Worm (Caenorhabditis elegans): Measurements from ENCODE around the gene flp-1.

Gene flp-1

ce11 chrIV:9159863-9160262 is 15.4 kb downstream of the flp-1 start:
- no peak for TF ChIP-seq pat-9 (tag; optimal IDR thresholded peaks at IDR 0.05)
- peak; percentile 8 for TF ChIP-seq elt-2 (tag; optimal IDR thresholded peaks at IDR 0.05)

ce11 chrIV:9165027-9165426 is 20.5 kb downstream of the flp-1 start, which contains the start of gene pcp-2:
pcp-2 (minus strand) TSS chrIV:9165127.
- TF ChIP-seq fkh-10 (GFP tag; optimal IDR thresholded peaks at IDR 0.05) (no peak), K02D7.2 (tag; optimal IDR thresholded peaks at IDR 0.05) (no peak), fax-1 (tag; optimal IDR thresholded peaks at IDR 0.05) (no peak), ceh-2 (tag; optimal IDR thresholded peaks at IDR 0.05) (no peak), hlh-6 (tag; optimal IDR thresholded peaks at IDR 0.05) (no peak), ceh-19 (GFP tag; optimal IDR thresholded peaks at IDR 0.05) (no peak), syd-9 (tag; optimal IDR thresholded peaks at IDR 0.05) (no peak), odd-2 (tag; optimal IDR thresholded peaks at IDR 0.05) (no peak), ceh-34 (tag; optimal IDR thresholded peaks at IDR 0.05) (no peak), ceh-6 (GFP tag; optimal IDR thresholded peaks at IDR 0.05) (no peak), tbx-2 (tag; optimal IDR thresholded peaks at IDR 0.05) (no peak), nhr-11 (tag; optimal IDR thresholded peaks at IDR 0.05) (no peak), ztf-16 (tag; optimal IDR thresholded peaks at IDR 0.05) (no peak), Y22D7AL.16 (tag; optimal IDR thresholded peaks at IDR 0.05) (no peak), sdc-2 (tag; optimal IDR thresholded peaks at IDR 0.05) (no peak), unc-86 (tag; optimal IDR thresholded peaks at IDR 0.05) (no peak), ama-1 (optimal IDR thresholded peaks at IDR 0.05) (no peak), hlh-8 (tag; optimal IDR thresholded peaks at IDR 0.05) (no peak), F13H6.1 (tag; optimal IDR thresholded peaks at IDR 0.05) (no peak), ceh-48 (tag; optimal IDR thresholded peaks at IDR 0.05) (no peak)

ce11 chrIV:9165681-9166080 is 21.2 kb downstream of the flp-1 start, which contains the start of gene C07C7.3:
C07C7.3 (plus strand) TSS chrIV:9166051.
- TF ChIP-seq rnt-1 (tag; optimal IDR thresholded peaks at IDR 0.05), result no peak
- TF ChIP-seq K02D7.2 (tag; optimal IDR thresholded peaks at IDR 0.05), result no peak
- no peak for TF ChIP-seq ceh-18 (tag; optimal IDR thresholded peaks at IDR 0.05)
- TF ChIP-seq lin-11 (tag; optimal IDR thresholded peaks at IDR 0.05), result no peak
- no peak for TF ChIP-seq unc-86 (tag; optimal IDR thresholded peaks at IDR 0.05)

- TF ChIP-seq elt-2 (tag; optimal IDR thresholded peaks at IDR 0.05) (no peak), ztf-16 (tag; optimal IDR thresholded peaks at IDR 0.05) (no peak), nhr-11 (tag; optimal IDR thresholded peaks at IDR 0.05) (no peak), ceh-34 (tag; optimal IDR thresholded peaks at IDR 0.05) (no peak), nfya-1 (tag; optimal IDR thresholded peaks at IDR 0.05) (no peak), hlh-15 (tag; optimal IDR thresholded peaks at IDR 0.05) (no peak), ceh-6 (GFP tag; optimal IDR thresholded peaks at IDR 0.05) (no peak), unc-42 (tag; optimal IDR thresholded peaks at IDR 0.05) (no peak), lin-11 (tag; optimal IDR thresholded peaks at IDR 0.05) (no peak), fkh-6 (tag; optimal IDR thresholded peaks at IDR 0.05) (no peak), tbx-2 (tag; optimal IDR thresholded peaks at IDR 0.05) (no peak), hlh-30 (tag; optimal IDR thresholded peaks at IDR 0.05; ENCODE audit: insufficient read depth) (no peak), hlh-13 (GFP tag; optimal IDR thresholded peaks at IDR 0.05) (no peak), madf-2 (tag; optimal IDR thresholded peaks at IDR 0.05) (no peak), ref-2 (tag; optimal IDR thresholded peaks at IDR 0.05) (no peak), ceh-14 (tag; optimal IDR thresholded peaks at IDR 0.05) (no peak)
Observed at ce11 chrIV:9169764-9170163, 25.3 kb downstream of the flp-1 start.

- TF ChIP-seq ztf-16 (tag; optimal IDR thresholded peaks at IDR 0.05), result no peak
- no peak for TF ChIP-seq pqm-1 (tag; optimal IDR thresholded peaks at IDR 0.05)
- TF ChIP-seq tbx-2 (tag; optimal IDR thresholded peaks at IDR 0.05), result no peak
- no peak for TF ChIP-seq pag-3 (tag; optimal IDR thresholded peaks at IDR 0.05; ENCODE audit: borderline replicate concordance)
- TF ChIP-seq rnt-1 (tag; optimal IDR thresholded peaks at IDR 0.05), result no peak
- TF ChIP-seq ceh-22 (tag; optimal IDR thresholded peaks at IDR 0.05), result no peak
- no peak for TF ChIP-seq sox-2 (GFP tag; IDR thresholded peaks at IDR 0.05)
- no peak for TF ChIP-seq nhr-232 (tag; optimal IDR thresholded peaks at IDR 0.05)
- TF ChIP-seq hlh-8 (tag; optimal IDR thresholded peaks at IDR 0.05), result no peak
- TF ChIP-seq odd-2 (tag; optimal IDR thresholded peaks at IDR 0.05), result no peak
- TF ChIP-seq ets-4 (tag; optimal IDR thresholded peaks at IDR 0.05), result no peak
Observed at ce11 chrIV:9184547-9184946, 40.0 kb downstream of the flp-1 start, which contains the start of gene C07C7.1. C07C7.1 (plus strand) TSS chrIV:9184847.

Data from whole organism, late embryonic.